Fruit fly (Drosophila melanogaster) whole organism, prepupa: Measurements from ENCODE around the gene dpr17.

Experiments
- CG10669 ChIP-seq: fragments of 200-800 bp; sonication (Bioruptor generic); optimal IDR thresholded peaks from 3 replicates; lab custom pipeline; 2018; ENCODE audit warnings: missing biosample characterization, mild to moderate bottlenecking, missing genetic modification characterization, moderate library complexity
- CG11294 ChIP-seq: fragments of 200-800 bp; sonication (Bioruptor generic); IDR thresholded peaks from 2 replicates; pipeline ENCODE4 v1.3.6; 2022; ENCODE audit warnings: missing biosample characterization, missing genetic modification characterization
- CG11762 ChIP-seq: fragments of 200-800 bp; sonication (Bioruptor generic); optimal IDR thresholded peaks from 3 replicates; lab custom pipeline; 2016; ENCODE audit warnings: missing biosample characterization, missing genetic modification characterization; ENCODE audit not compliant: insufficient read depth
- CG11902 ChIP-seq: fragments of 200-800 bp; sonication (Bioruptor generic); optimal IDR thresholded peaks from 3 replicates; lab custom pipeline; 2016; ENCODE audit warnings: missing biosample characterization, missing genetic modification characterization
- CG15336 ChIP-seq: fragments of 200-800 bp; sonication (Bioruptor generic); IDR thresholded peaks from 2 replicates; pipeline ENCODE4 v1.3.6; 2022; ENCODE audit warnings: missing biosample characterization, missing genetic modification characterization
- CG1621 ChIP-seq: fragments of 200-800 bp; sonication (Bioruptor generic); optimal IDR thresholded peaks from 3 replicates; lab custom pipeline; 2018; ENCODE audit warnings: missing biosample characterization, mild to moderate bottlenecking, missing genetic modification characterization
- CG16779 ChIP-seq: fragments of 200-800 bp; sonication (Bioruptor generic); optimal IDR thresholded peaks from 3 replicates; lab custom pipeline; 2017; ENCODE audit warnings: missing biosample characterization, mild to moderate bottlenecking, missing genetic modification characterization
- CG3032 ChIP-seq: fragments of 200-800 bp; optimal IDR thresholded peaks from 2 replicates; lab custom pipeline; 2019; ENCODE audit warnings: missing biosample characterization, mild to moderate bottlenecking, missing genetic modification characterization, moderate library complexity
- CG31627 ChIP-seq: fragments of 200-800 bp; sonication (Bioruptor generic); optimal IDR thresholded peaks from 3 replicates; lab custom pipeline; 2016; ENCODE audit warnings: missing biosample characterization, missing genetic modification characterization
- CG34406 ChIP-seq: fragments of 200-800 bp; sonication (Bioruptor generic); optimal IDR thresholded peaks from 3 replicates; lab custom pipeline; 2016; ENCODE audit warnings: missing biosample characterization, missing genetic modification characterization
- CG3919 ChIP-seq: fragments of 200-800 bp; sonication (Bioruptor generic); optimal IDR thresholded peaks from 3 replicates; lab custom pipeline; 2016; ENCODE audit warnings: missing biosample characterization, missing genetic modification characterization
- CG4318 ChIP-seq: fragments of 200-800 bp; sonication (Bioruptor generic); optimal IDR thresholded peaks from 3 replicates; lab custom pipeline; 2017; ENCODE audit warnings: missing biosample characterization, mild to moderate bottlenecking, missing genetic modification characterization
- CG6163 ChIP-seq: fragments of 200-800 bp; sonication (Bioruptor generic); IDR thresholded peaks from 3 replicates; pipeline ENCODE4 v1.3.6; 2022; ENCODE audit warnings: missing biosample characterization, missing genetic modification characterization
- CG6276 ChIP-seq: fragments of 200-800 bp; sonication (Bioruptor generic); optimal IDR thresholded peaks from 2 replicates; lab custom pipeline; 2017; ENCODE audit warnings: missing biosample characterization, mild to moderate bottlenecking, missing genetic modification characterization
- CG6792 ChIP-seq: fragments of 200-800 bp; sonication (Bioruptor generic); optimal IDR thresholded peaks from 3 replicates; lab custom pipeline; 2016; ENCODE audit warnings: missing biosample characterization, missing genetic modification characterization
- CG6808 ChIP-seq: fragments of 200-800 bp; sonication (Bioruptor generic); optimal IDR thresholded peaks from 3 replicates; lab custom pipeline; 2017; ENCODE audit warnings: missing biosample characterization, missing genetic modification characterization, mild to moderate bottlenecking, moderate library complexity, missing genetic modification reagents
- CG7368 ChIP-seq: fragments of 200-800 bp; sonication (Bioruptor generic); optimal IDR thresholded peaks from 3 replicates; lab custom pipeline; 2016; ENCODE audit warnings: missing biosample characterization, missing genetic modification characterization
- CG8119 ChIP-seq: fragments of 200-800 bp; sonication (Bioruptor generic); IDR thresholded peaks from 3 replicates; pipeline ENCODE4 v1.3.6; 2022; ENCODE audit warnings: missing biosample characterization, missing genetic modification characterization
- CG8319 ChIP-seq: fragments of 200-800 bp; sonication (Bioruptor generic); optimal IDR thresholded peaks from 3 replicates; lab custom pipeline; 2016; ENCODE audit warnings: missing biosample characterization, missing genetic modification characterization
- Eip75B ChIP-seq: fragments of 200-800 bp; sonication (Bioruptor generic); optimal IDR thresholded peaks from 3 replicates; lab custom pipeline; 2016; ENCODE audit warnings: missing biosample characterization, missing genetic modification characterization
- Eip78C ChIP-seq: fragments of 200-800 bp; sonication (Bioruptor generic); peaks from one replicate; lab custom pipeline; 2016; ENCODE audit warnings: missing biosample characterization, missing genetic modification characterization
- Eip93F ChIP-seq: fragments of 200-800 bp; sonication (Bioruptor generic); optimal IDR thresholded peaks from 2 replicates; lab custom pipeline; 2016; ENCODE audit warnings: missing biosample characterization, mild to moderate bottlenecking, missing genetic modification characterization
- Gug ChIP-seq: fragments of 200-800 bp; sonication (Bioruptor generic); IDR thresholded peaks from 2 replicates; pipeline ENCODE4 v1.3.6; 2022; ENCODE audit warnings: missing biosample characterization, missing genetic modification characterization
- Hr38 ChIP-seq: sonication (Bioruptor generic); optimal IDR thresholded peaks from 2 replicates; lab custom pipeline; 2016; ENCODE audit warnings: missing biosample characterization, missing genetic modification characterization
- Hr4 ChIP-seq: fragments of 200-800 bp; sonication (Bioruptor generic); optimal IDR thresholded peaks from 3 replicates; lab custom pipeline; 2016; ENCODE audit warnings: missing biosample characterization, missing genetic modification characterization
- Lpt ChIP-seq: fragments of 200-800 bp; sonication (Bioruptor generic); optimal IDR thresholded peaks from 3 replicates; lab custom pipeline; 2016; ENCODE audit warnings: missing biosample characterization, missing genetic modification characterization
- Met ChIP-seq: fragments of 200-800 bp; sonication (Bioruptor generic); optimal IDR thresholded peaks from 3 replicates; lab custom pipeline; 2016; ENCODE audit warnings: missing biosample characterization, missing genetic modification characterization
- OdsH ChIP-seq: fragments of 200-800 bp; sonication (Bioruptor generic); optimal IDR thresholded peaks from 3 replicates; lab custom pipeline; 2016; ENCODE audit warnings: missing biosample characterization, missing genetic modification characterization
- Smox ChIP-seq: fragments of 200-800 bp; sonication (Bioruptor generic); optimal IDR thresholded peaks from 3 replicates; lab custom pipeline; 2016; ENCODE audit warnings: missing biosample characterization, missing genetic modification characterization
- Sox102F ChIP-seq: fragments of 200-800 bp; sonication (Bioruptor generic); optimal IDR thresholded peaks from 2 replicates; lab custom pipeline; 2016; ENCODE audit warnings: missing biosample characterization, mild to moderate bottlenecking, missing genetic modification characterization
- Sox14 ChIP-seq: fragments of 200-800 bp; sonication (Bioruptor generic); optimal IDR thresholded peaks from 3 replicates; lab custom pipeline; 2016; ENCODE audit warnings: missing biosample characterization, missing genetic modification characterization
- Sox15 ChIP-seq: fragments of 200-800 bp; sonication (Bioruptor generic); optimal IDR thresholded peaks from 3 replicates; lab custom pipeline; 2016; ENCODE audit warnings: missing biosample characterization, missing genetic modification characterization
- cyc ChIP-seq: fragments of 200-800 bp; sonication (Bioruptor generic); optimal IDR thresholded peaks from 3 replicates; lab custom pipeline; 2016; ENCODE audit warnings: missing biosample characterization, missing genetic modification characterization
- eg ChIP-seq: fragments of 200-800 bp; sonication (Bioruptor generic); IDR thresholded peaks from 3 replicates; pipeline ENCODE4 v1.3.6; 2022; ENCODE audit warnings: missing biosample characterization, missing genetic modification characterization
- esn ChIP-seq: fragments of 200-800 bp; sonication (Bioruptor generic); optimal IDR thresholded peaks from 2 replicates; lab custom pipeline; 2016; ENCODE audit warnings: missing biosample characterization, mild to moderate bottlenecking, missing genetic modification characterization, moderate library complexity
- fd59A ChIP-seq: fragments of 200-800 bp; sonication (Bioruptor generic); optimal IDR thresholded peaks from 2 replicates; lab custom pipeline; 2017; ENCODE audit warnings: missing biosample characterization, mild to moderate bottlenecking, missing genetic modification characterization, missing genetic modification reagents
- fd85E ChIP-seq: fragments of 200-800 bp; sonication (Bioruptor generic); optimal IDR thresholded peaks from 3 replicates; lab custom pipeline; 2016; ENCODE audit warnings: missing biosample characterization, missing genetic modification characterization
- fkh ChIP-seq: fragments of 200-800 bp; sonication (Bioruptor generic); optimal IDR thresholded peaks from 3 replicates; lab custom pipeline; 2017; ENCODE audit warnings: missing biosample characterization, mild to moderate bottlenecking, missing genetic modification characterization, moderate library complexity
- lz ChIP-seq: fragments of 200-800 bp; sonication (Bioruptor generic); optimal IDR thresholded peaks from 3 replicates; lab custom pipeline; 2016; ENCODE audit warnings: missing biosample characterization, missing genetic modification characterization
- net ChIP-seq: fragments of 200-800 bp; sonication (Bioruptor generic); optimal IDR thresholded peaks from 3 replicates; lab custom pipeline; 2016; ENCODE audit warnings: missing biosample characterization, missing genetic modification characterization
- pdm3 ChIP-seq: fragments of 200-800 bp; sonication (Bioruptor generic); optimal IDR thresholded peaks from 3 replicates; lab custom pipeline; 2016; ENCODE audit warnings: missing biosample characterization, missing genetic modification characterization
- spab ChIP-seq: fragments of 200-800 bp; sonication (Bioruptor generic); optimal IDR thresholded peaks from 2 replicates; lab custom pipeline; 2017; ENCODE audit warnings: missing biosample characterization, mild to moderate bottlenecking, missing genetic modification characterization, missing genetic modification reagents
- svp ChIP-seq: fragments of 200-800 bp; sonication (Bioruptor generic); peaks from one replicate; lab custom pipeline; 2016; ENCODE audit warnings: missing biosample characterization, missing genetic modification characterization
- topi ChIP-seq: fragments of 200-800 bp; sonication (Bioruptor generic); optimal IDR thresholded peaks from 3 replicates; lab custom pipeline; 2016; ENCODE audit warnings: missing biosample characterization, missing genetic modification characterization
- vri ChIP-seq: fragments of 200-800 bp; sonication (Bioruptor generic); optimal IDR thresholded peaks from 3 replicates; lab custom pipeline; 2016; ENCODE audit warnings: missing biosample characterization, mild to moderate bottlenecking, missing genetic modification characterization

dpr17 gene

DNA sequence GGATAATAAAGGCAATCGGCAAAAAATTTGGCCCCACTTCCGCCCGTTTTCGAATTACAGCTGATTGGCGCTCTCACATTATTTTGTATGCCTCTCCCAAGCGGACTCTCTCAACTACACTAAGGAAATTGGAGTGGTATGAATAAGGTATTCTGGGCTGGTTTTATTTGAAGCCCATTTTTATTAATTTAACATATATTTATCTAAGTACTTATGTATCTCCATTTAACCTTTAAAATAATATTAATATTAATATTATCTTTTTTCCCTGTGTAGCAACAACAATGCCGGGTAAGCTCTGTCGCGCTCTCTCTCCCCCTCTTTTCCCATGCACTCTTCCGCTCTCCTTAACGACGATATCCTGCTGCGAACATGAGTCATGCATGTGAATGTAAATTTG lies 15.7 kb upstream of the dpr17 start (continued):
- TF ChIP-seq CG6808, result peak; percentile 67
- peak; percentile 67 for TF ChIP-seq topi (GFP tag; lab: Kevin White, UChicago)
- peak; percentile 53 for TF ChIP-seq Smox (GFP tag; lab: Kevin White, UChicago)
- peak; percentile 54 for TF ChIP-seq net (GFP tag; lab: Kevin White, UChicago)
- TF ChIP-seq CG1621 (tag; lab: Kevin White, UChicago), result peak; percentile 59
- peak; percentile 68 for TF ChIP-seq Sox102F (GFP tag; lab: Kevin White, UChicago)
- TF ChIP-seq lz (GFP tag; lab: Kevin White, UChicago), result peak; percentile 55
- no peak for TF ChIP-seq Eip78C (GFP tag; lab: Kevin White, UChicago)
- TF ChIP-seq Sox15, result peak; percentile 48
- peak; percentile 73 for TF ChIP-seq CG6792
- peak; percentile 77 for TF ChIP-seq CG34406 (GFP tag; lab: Kevin White, UChicago)
- TF ChIP-seq CG31627 (GFP tag; lab: Kevin White, UChicago), result peak; percentile 59
- TF ChIP-seq CG3919 (GFP tag; lab: Kevin White, UChicago), result peak; percentile 82
- TF ChIP-seq CG8119, result peak; percentile 77
- TF ChIP-seq pdm3, result peak; percentile 34
- peak; percentile 87 for TF ChIP-seq CG6163 (GFP tag; lab: Robert Waterston, UW)
- peak; percentile 79 for TF ChIP-seq eg (GFP tag; lab: Robert Waterston, UW)
- no peak for TF ChIP-seq Hr38
- peak; percentile 68 for TF ChIP-seq CG11902 (GFP tag; lab: Kevin White, UChicago)
- peak; percentile 32 for TF ChIP-seq Sox14
- peak; percentile 86 for TF ChIP-seq CG3032 (tag; lab: Kevin White, UChicago)
- TF ChIP-seq CG16779 (tag; lab: Kevin White, UChicago), result peak; percentile 53
- no peak for TF ChIP-seq fkh
- TF ChIP-seq CG8319 (GFP tag; lab: Kevin White, UChicago), result peak; percentile 39
- peak; percentile 71 for TF ChIP-seq CG11762

DNA sequence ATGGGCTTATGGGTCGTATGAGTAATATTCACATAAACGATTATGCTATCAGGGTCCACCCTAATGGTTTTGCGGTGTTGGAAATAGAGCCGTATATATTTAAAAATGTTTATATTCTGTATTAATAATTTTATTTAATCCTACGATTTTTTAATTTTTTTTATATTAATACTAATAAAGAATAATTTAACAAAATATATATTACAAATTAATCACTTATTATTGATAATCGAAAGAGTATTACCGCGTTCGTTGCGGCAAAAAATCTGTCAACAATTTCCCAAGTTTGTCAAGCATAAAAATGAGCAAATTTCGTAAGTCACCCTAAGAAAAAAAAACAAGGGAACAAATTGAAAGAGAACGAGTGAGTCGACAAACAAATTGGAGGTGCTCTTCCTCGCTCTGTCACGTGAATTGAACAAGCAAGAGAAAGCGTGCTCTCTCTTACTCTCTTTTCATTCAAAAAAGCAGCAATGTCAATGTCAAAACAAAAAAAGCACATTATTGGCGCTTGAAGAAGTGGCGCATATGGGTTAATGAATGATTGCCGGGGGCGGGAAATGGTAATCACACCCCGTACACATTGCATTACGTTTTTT lies 14.2 kb upstream of the dpr17 start:
- TF ChIP-seq CG6163 (GFP tag; lab: Robert Waterston, UW) (peak; percentile 12; the same call in 1 of the 3 replicates), vri (no peak), Met (GFP tag; lab: Kevin White, UChicago) (no peak), CG4318 (GFP tag; lab: Kevin White, UChicago) (no peak), Eip78C (GFP tag; lab: Kevin White, UChicago) (peak; percentile 36), svp (GFP tag; lab: Kevin White, UChicago) (peak; percentile 63)
- TF ChIP-seq, all 60 proteins: peak for 3

DNA sequence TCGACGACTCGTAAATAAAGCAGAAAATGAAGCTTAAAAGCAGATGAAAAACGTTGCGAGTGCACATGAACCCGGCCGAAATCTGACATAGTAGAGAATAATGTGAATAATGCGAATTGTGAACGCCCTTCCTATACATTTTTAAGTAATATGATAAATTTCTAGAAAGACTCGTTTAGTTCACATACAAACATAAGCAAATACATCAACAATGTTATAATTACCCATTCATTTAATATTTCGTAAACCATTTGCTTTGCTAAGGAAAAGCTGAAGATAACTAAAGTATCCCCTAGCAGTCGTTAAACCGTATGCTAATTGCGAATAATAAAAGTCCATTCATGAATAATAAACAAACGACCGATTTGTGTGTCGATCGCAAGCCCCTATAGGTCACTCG lies 11.1 kb upstream of the dpr17 start:
- TF ChIP-seq esn (GFP tag; lab: Kevin White, UChicago) (peak; percentile 33), CG15336 (no peak), Lpt (GFP tag; lab: Kevin White, UChicago) (no peak), CG8119 (no peak), CG1621 (tag; lab: Kevin White, UChicago) (no peak), CG6792 (peak; percentile 11), Sox102F (GFP tag; lab: Kevin White, UChicago) (peak; percentile 22), Met (GFP tag; lab: Kevin White, UChicago) (peak; percentile 31), spab (no peak), Gug (GFP tag; lab: Robert Waterston, UW) (no peak), OdsH (GFP tag; lab: Kevin White, UChicago) (no peak), fd85E (GFP tag; lab: Kevin White, UChicago) (no peak), CG3032 (tag; lab: Kevin White, UChicago) (no peak), pdm3 (peak; percentile 33), Eip75B (GFP tag; lab: Kevin White, UChicago) (no peak), CG31627 (GFP tag; lab: Kevin White, UChicago) (peak; percentile 28), Eip93F (GFP tag; lab: Kevin White, UChicago) (no peak), svp (GFP tag; lab: Kevin White, UChicago) (peak; percentile 78), cyc (GFP tag; lab: Kevin White, UChicago) (peak; percentile 5), fd59A (GFP tag; lab: Kevin White, UChicago) (no peak), CG10669 (GFP tag; lab: Kevin White, UChicago) (no peak), CG8319 (GFP tag; lab: Kevin White, UChicago) (no peak), CG6276 (GFP tag; lab: Kevin White, UChicago) (no peak), CG11762 (no peak), CG7368 (GFP tag; lab: Kevin White, UChicago) (no peak), Eip78C (GFP tag; lab: Kevin White, UChicago) (peak; percentile 55), CG34406 (GFP tag; lab: Kevin White, UChicago) (peak; percentile 9), CG11294 (GFP tag; lab: Robert Waterston, UW) (no peak), CG16779 (tag; lab: Kevin White, UChicago) (no peak), vri (no peak), topi (GFP tag; lab: Kevin White, UChicago) (peak; percentile 4), Hr4 (GFP tag; lab: Kevin White, UChicago) (no peak), Sox14 (no peak), lz (GFP tag; lab: Kevin White, UChicago) (peak; percentile 15), Smox (GFP tag; lab: Kevin White, UChicago) (peak; percentile 27), fkh (peak; percentile 19)
